Worm (Caenorhabditis elegans) whole organism, early embryonic: ENCODE data around the gene F55A4.13.

Experiments
- F13C5.2 ChIP-seq: sonication (generic microtip); optimal IDR thresholded peaks from 2 replicates; lab custom pipeline; 2017; ENCODE audit warnings: mild to moderate bottlenecking, missing genetic modification characterization, inconsistent platforms, missing compliant biosample characterization
- aly-1 ChIP-seq: sonication (generic microtip); optimal IDR thresholded peaks from 2 replicates; lab custom pipeline; 2016; ENCODE audit warnings: missing genetic modification characterization, missing compliant biosample characterization
- ama-1 ChIP-seq: fragments of 150-350 bp; optimal IDR thresholded peaks from 2 replicates; lab custom pipeline; 2014
- ceh-13 ChIP-seq: fragments of 200-800 bp; sonication (Bioruptor generic); optimal IDR thresholded peaks from 2 replicates; lab custom pipeline; 2018; ENCODE audit warnings: mild to moderate bottlenecking, missing genetic modification characterization, missing compliant biosample characterization
- ceh-36 ChIP-seq: sonication (generic microtip); optimal IDR thresholded peaks from 2 replicates; lab custom pipeline; 2016; ENCODE audit warnings: missing genetic modification characterization, inconsistent platforms, missing compliant biosample characterization
- ets-7 ChIP-seq: sonication (generic microtip); optimal IDR thresholded peaks from 2 replicates; lab custom pipeline; 2016; ENCODE audit warnings: missing genotype, missing genetic modification characterization, missing compliant biosample characterization
- flt-1 ChIP-seq: fragments of 200-800 bp; sonication (Bioruptor generic); IDR thresholded peaks from 2 replicates; pipeline ENCODE4 v1.3.6; 2022; ENCODE audit warnings: missing genetic modification characterization, missing compliant biosample characterization
- tra-4 ChIP-seq: sonication (generic microtip); optimal IDR thresholded peaks from 2 replicates; lab custom pipeline; 2017; ENCODE audit warnings: missing genetic modification characterization, missing compliant biosample characterization

DNA sequence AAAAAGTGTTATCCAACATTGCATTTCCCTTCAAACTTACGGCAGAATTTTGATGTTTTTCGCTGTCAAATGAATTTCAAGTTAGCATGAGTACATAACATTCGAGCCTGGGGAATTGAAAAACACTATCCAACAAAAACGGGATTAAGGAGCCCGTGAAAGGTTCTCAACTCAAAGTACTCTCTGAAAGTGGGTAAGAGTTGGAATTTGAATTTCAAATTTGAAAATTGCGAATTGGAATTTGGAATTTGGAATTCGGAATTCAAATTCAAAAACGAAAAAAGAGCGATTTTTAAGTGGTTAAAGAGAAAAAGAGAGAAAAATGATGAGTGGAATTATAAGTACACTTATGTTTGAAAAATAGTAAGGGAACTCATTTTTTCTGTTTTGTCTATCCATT is 26.1 kb downstream of the F55A4.13 start, which contains the start of the genes C09E10.3 and dgk-1:
- TF ChIP-seq ceh-36 (tag; lab: Kevin White, UChicago): no peak
- TF ChIP-seq ceh-13: no peak
- no peak for TF ChIP-seq aly-1
- TF ChIP-seq ets-7 (tag; lab: Kevin White, UChicago): no peak
- no peak for TF ChIP-seq ama-1 (lab: Kevin White, UChicago)
- no peak for TF ChIP-seq F13C5.2
- no peak for TF ChIP-seq flt-1
- TF ChIP-seq tra-4 (tag; lab: Kevin White, UChicago): no peak
